Worm (Caenorhabditis elegans) whole organism, L1 larva: ENCODE data around the gene srh-297.

Experiments used
- C04F5.9 ChIP-seq: sonication (generic microtip); optimal IDR thresholded peaks from 2 replicates; lab custom pipeline; 2016; ENCODE audit warnings: missing genetic modification characterization, missing compliant biosample characterization
- C34B4.2 ChIP-seq: sonication (generic microtip); optimal IDR thresholded peaks from 2 replicates; lab custom pipeline; 2017; ENCODE audit warnings: mild to moderate bottlenecking, missing genetic modification characterization, missing compliant biosample characterization
- Y116A8C.19 ChIP-seq: sonication (generic microtip); optimal IDR thresholded peaks from 2 replicates; lab custom pipeline; 2016; ENCODE audit warnings: missing compliant biosample characterization, missing genetic modification characterization, borderline replicate concordance
- blmp-1 ChIP-seq: fragments of 150-350 bp; optimal IDR thresholded peaks from 2 replicates; lab custom pipeline; 2014; ENCODE audit warnings: missing biosample characterization, missing genetic modification characterization
- ceh-82 ChIP-seq, 3 experiments: fragments of 150-350 bp in 1 of 3; sonication (generic microtip) in 2 of 3; optimal IDR thresholded peaks; 2 replicates each; lab custom pipeline; 2014 to 2017; ENCODE audit warnings: missing biosample characterization in 3 of 3, missing genetic modification characterization in 3 of 3
- dpl-1 ChIP-seq, 3 experiments: fragments of 150-350 bp in 2 of 3; sonication (generic microtip) in 1 of 3; optimal IDR thresholded peaks; 2 replicates each; lab custom pipeline; 2014 to 2017; ENCODE audit warnings: missing biosample characterization in 3 of 3, missing genetic modification characterization in 3 of 3, missing genetic modification reagents in 3 of 3
- efl-1 ChIP-seq, 4 experiments: fragments of 150-350 bp; optimal IDR thresholded peaks in 3 of 4; peaks in 1 of 4; 1 replicate in 1 of 4; 2 replicates in 3 of 4; lab custom pipeline; 2014; ENCODE audit warnings: missing biosample characterization in 2 of 4, missing genetic modification characterization in 2 of 4, missing genetic modification reagents in 2 of 4
- ets-5 ChIP-seq: fragments of 200-800 bp; sonication (Bioruptor generic); IDR thresholded peaks from 2 replicates; pipeline ENCODE4 v1.3.6; 2022; ENCODE audit warnings: missing genetic modification characterization, missing compliant biosample characterization
- fkh-4 ChIP-seq: sonication (generic microtip); optimal IDR thresholded peaks from 2 replicates; lab custom pipeline; 2016; ENCODE audit warnings: missing compliant biosample characterization, missing genetic modification characterization, borderline replicate concordance
- fkh-8 ChIP-seq: sonication (generic microtip); optimal IDR thresholded peaks from 2 replicates; lab custom pipeline; 2016; ENCODE audit warnings: mild to moderate bottlenecking, missing genetic modification characterization, missing compliant biosample characterization
- grh-1 ChIP-seq: fragments of 200-800 bp; sonication (Bioruptor generic); IDR thresholded peaks from 2 replicates; pipeline ENCODE4 v1.3.6; 2022; ENCODE audit warnings: missing genetic modification reagents, missing genetic modification characterization, missing compliant biosample characterization
- hlh-4 ChIP-seq: sonication (generic microtip); optimal IDR thresholded peaks from 2 replicates; lab custom pipeline; 2016; ENCODE audit warnings: mild to moderate bottlenecking, missing genetic modification characterization, missing compliant biosample characterization
- irx-1 ChIP-seq: sonication (generic microtip); optimal IDR thresholded peaks from 2 replicates; lab custom pipeline; 2016; ENCODE audit warnings: missing genetic modification characterization, missing compliant biosample characterization
- isw-1 ChIP-seq: fragments of 200-800 bp; sonication (Bioruptor generic); IDR thresholded peaks from 2 replicates; pipeline ENCODE4 v1.3.6; 2022; ENCODE audit warnings: missing genetic modification characterization, missing compliant biosample characterization
- lin-13 ChIP-seq: fragments of 150-350 bp; optimal IDR thresholded peaks from 2 replicates; lab custom pipeline; 2014; ENCODE audit warnings: missing biosample characterization, missing genetic modification reagents, missing genetic modification characterization
- lin-14 ChIP-seq: fragments of 200-800 bp; sonication (Bioruptor generic); optimal IDR thresholded peaks from 2 replicates; lab custom pipeline; 2018; ENCODE audit warnings: mild to moderate bottlenecking, missing genetic modification characterization, moderate library complexity, missing compliant biosample characterization
- lin-35 ChIP-seq, 2 experiments: fragments of 150-350 bp; optimal IDR thresholded peaks; 2 replicates each; lab custom pipeline; 2014; ENCODE audit warnings: missing biosample characterization in 2 of 2, missing genetic modification characterization in 2 of 2, missing genetic modification reagents in 2 of 2
- lin-39 ChIP-seq: fragments of 150-350 bp; optimal IDR thresholded peaks from 2 replicates; lab custom pipeline; 2014; ENCODE audit warnings: missing biosample characterization, missing genetic modification reagents, missing genetic modification characterization
- lir-3 ChIP-seq: sonication (generic microtip); optimal IDR thresholded peaks from 2 replicates; lab custom pipeline; 2016; ENCODE audit warnings: mild to moderate bottlenecking, missing genetic modification characterization, moderate library complexity, missing compliant biosample characterization; ENCODE audit not compliant: poor library complexity
- lsy-2 ChIP-seq, 2 experiments: fragments of 150-350 bp; optimal IDR thresholded peaks; 2 replicates each; lab custom pipeline; 2014; ENCODE audit warnings: missing biosample characterization in 2 of 2, missing genetic modification characterization in 2 of 2
- mab-9 ChIP-seq: fragments of 200-800 bp; sonication (Bioruptor generic); IDR thresholded peaks from 2 replicates; pipeline ENCODE4 v1.3.6; 2022; ENCODE audit warnings: missing genetic modification reagents, missing genetic modification characterization, missing compliant biosample characterization
- mef-2 ChIP-seq: fragments of 150-350 bp; optimal IDR thresholded peaks from 2 replicates; lab custom pipeline; 2014; ENCODE audit warnings: missing biosample characterization, missing genetic modification characterization
- mep-1 ChIP-seq: fragments of 150-350 bp; optimal IDR thresholded peaks from 2 replicates; lab custom pipeline; 2014; ENCODE audit warnings: missing biosample characterization, missing genetic modification characterization
- nhr-12 ChIP-seq: sonication (generic microtip); optimal IDR thresholded peaks from 2 replicates; lab custom pipeline; 2017; ENCODE audit warnings: missing biosample characterization, missing genetic modification characterization
- nhr-20 ChIP-seq: sonication (generic microtip); optimal IDR thresholded peaks from 2 replicates; lab custom pipeline; 2016; ENCODE audit warnings: mild to moderate bottlenecking, missing genetic modification characterization, missing compliant biosample characterization
- nhr-28 ChIP-seq: fragments of 150-350 bp; optimal IDR thresholded peaks from 2 replicates; lab custom pipeline; 2014; ENCODE audit warnings: missing biosample characterization, missing genetic modification characterization
- nhr-47 ChIP-seq: sonication (generic microtip); optimal IDR thresholded peaks from 2 replicates; lab custom pipeline; 2016; ENCODE audit warnings: mild to moderate bottlenecking, missing genetic modification characterization, moderate library complexity, missing compliant biosample characterization
- nhr-84 ChIP-seq: sonication (generic microtip); optimal IDR thresholded peaks from 2 replicates; lab custom pipeline; 2017; ENCODE audit warnings: missing biosample characterization, missing genetic modification characterization
- nhr-85 ChIP-seq: sonication (generic microtip); peaks from one replicate; lab custom pipeline; 2016; ENCODE audit warnings: missing genetic modification characterization, inconsistent platforms, missing compliant biosample characterization
- nhr-90 ChIP-seq: sonication (generic microtip); optimal IDR thresholded peaks from 2 replicates; lab custom pipeline; 2016; ENCODE audit warnings: mild to moderate bottlenecking, missing genetic modification characterization, missing compliant biosample characterization; ENCODE audit not compliant: poor library complexity
- rnt-1 ChIP-seq: sonication (generic microtip); optimal IDR thresholded peaks from 2 replicates; lab custom pipeline; 2016; ENCODE audit warnings: mild to moderate bottlenecking, missing genetic modification characterization, moderate library complexity, missing compliant biosample characterization
- snu-23 ChIP-seq: sonication (generic microtip); optimal IDR thresholded peaks from 2 replicates; lab custom pipeline; 2016; ENCODE audit warnings: missing genetic modification characterization, missing compliant biosample characterization
- sox-4 ChIP-seq: sonication (generic microtip); optimal IDR thresholded peaks from 2 replicates; lab custom pipeline; 2016; ENCODE audit warnings: missing genetic modification characterization, missing compliant biosample characterization
- sptf-1 ChIP-seq: fragments of 150-350 bp; optimal IDR thresholded peaks from 2 replicates; lab custom pipeline; 2014; ENCODE audit warnings: missing biosample characterization, missing genetic modification characterization
- swsn-7 ChIP-seq: sonication (generic microtip); optimal IDR thresholded peaks from 2 replicates; lab custom pipeline; 2016; ENCODE audit warnings: missing genetic modification characterization, missing compliant biosample characterization
- tbx-2 ChIP-seq: sonication (generic microtip); optimal IDR thresholded peaks from 2 replicates; lab custom pipeline; 2016; ENCODE audit warnings: missing genetic modification characterization, missing compliant biosample characterization
- unc-62 ChIP-seq: fragments of 150-350 bp; optimal IDR thresholded peaks from 2 replicates; lab custom pipeline; 2014; ENCODE audit warnings: missing biosample characterization, missing genetic modification reagents, missing genetic modification characterization
- xbp-1 ChIP-seq: sonication (generic microtip); optimal IDR thresholded peaks from 2 replicates; lab custom pipeline; 2016; ENCODE audit warnings: missing genetic modification characterization, missing compliant biosample characterization
- zip-4 ChIP-seq: fragments of 200-800 bp; sonication (Bioruptor generic); optimal IDR thresholded peaks from 2 replicates; lab custom pipeline; 2018; ENCODE audit warnings: mild to moderate bottlenecking, missing genetic modification characterization, moderate library complexity, missing compliant biosample characterization
- ztf-11 ChIP-seq, 2 experiments: sonication (generic microtip); optimal IDR thresholded peaks; 2 replicates each; lab custom pipeline; 2016 to 2017; ENCODE audit warnings: missing genetic modification characterization in 2 of 2, missing biosample characterization in 1 of 2, missing compliant biosample characterization in 1 of 2
- ztf-4 ChIP-seq: fragments of 150-350 bp; optimal IDR thresholded peaks from 2 replicates; lab custom pipeline; 2014; ENCODE audit warnings: missing biosample characterization, missing genetic modification characterization

Gene srh-297

DNA sequence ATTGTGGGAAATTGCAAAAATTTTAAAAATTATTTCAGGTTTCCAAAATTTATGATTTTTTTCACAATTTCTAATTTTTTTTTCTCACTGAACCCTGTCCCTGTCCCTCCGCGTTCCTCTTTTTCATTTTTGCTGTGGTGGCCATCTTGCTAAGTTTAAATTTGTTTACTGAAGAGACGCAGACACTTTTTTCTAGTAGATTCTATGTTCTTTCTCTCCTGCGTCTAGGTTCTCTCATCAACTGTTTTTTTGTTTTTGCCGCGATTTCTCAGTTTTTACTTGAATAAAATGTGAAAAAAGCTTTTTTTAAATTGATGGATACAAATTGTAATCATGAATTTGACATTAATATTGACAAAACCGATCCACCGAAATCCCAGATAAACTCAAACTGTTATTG lies 21.1 kb downstream of the srh-297 start, which contains the start of gene ZC239.6:
ZC239.6 (plus strand) TSS at position 381 of the 400 bp plus-strand sequence.
- TF ChIP-seq lin-14 (GFP tag; lab: Kevin White, UChicago) = peak; percentile 69
- no peak for TF ChIP-seq sox-4
- peak; percentile 39 to 42 for TF ChIP-seq efl-1 (optimal IDR thresholded peaks at IDR 0.05; lab: Kevin White, UChicago)
- TF ChIP-seq efl-1 (GFP tag; optimal IDR thresholded peaks at IDR 0.05 in 1 of 2; lab: Kevin White, UChicago) = peak; percentile 41 to 84
- TF ChIP-seq xbp-1 (tag; lab: Kevin White, UChicago) = peak; percentile 16
- no peak for TF ChIP-seq tbx-2 (tag; lab: Kevin White, UChicago)
- TF ChIP-seq C04F5.9 (tag; lab: Kevin White, UChicago) = no peak
- TF ChIP-seq ztf-11 (tag; optimal IDR thresholded peaks at IDR 0.05; lab: Kevin White, UChicago) = no peak
- peak; percentile 46 for TF ChIP-seq nhr-85 (tag; lab: Kevin White, UChicago)
- peak; percentile 43 for TF ChIP-seq swsn-7 (tag; lab: Kevin White, UChicago)
- TF ChIP-seq lsy-2 (tag; optimal IDR thresholded peaks at IDR 0.05; lab: Kevin White, UChicago) = peak; percentile 23 to 51
- TF ChIP-seq rnt-1 (tag; lab: Kevin White, UChicago) = peak; percentile 53
- no peak for TF ChIP-seq lin-13
- no peak for TF ChIP-seq ets-5 (GFP tag; lab: Robert Waterston, UW)
- peak in 1 of 3 experiments; percentile 5 for TF ChIP-seq ceh-82 (tag; optimal IDR thresholded peaks at IDR 0.05; lab: Kevin White, UChicago)
- peak; percentile 17 for TF ChIP-seq nhr-47 (tag; lab: Kevin White, UChicago)
- TF ChIP-seq mep-1 (tag; lab: Kevin White, UChicago) = peak; percentile 27
- peak in 2 of 3 experiments; percentile 4 to 42 for TF ChIP-seq dpl-1 (GFP tag; optimal IDR thresholded peaks at IDR 0.05; lab: Kevin White, UChicago)
- TF ChIP-seq nhr-84 (tag; lab: Kevin White, UChicago) = no peak
- TF ChIP-seq nhr-20 (tag; lab: Kevin White, UChicago) = peak; percentile 50
- peak in 1 of 2 experiments; percentile 8 for TF ChIP-seq lin-35 (GFP tag; optimal IDR thresholded peaks at IDR 0.05; lab: Kevin White, UChicago)
- no peak for TF ChIP-seq irx-1 (tag; lab: Kevin White, UChicago)
- TF ChIP-seq lin-39 = no peak
- TF ChIP-seq snu-23 (GFP tag; lab: Kevin White, UChicago) = peak; percentile 68
- TF ChIP-seq ztf-4 (tag; lab: Kevin White, UChicago) = no peak
- TF ChIP-seq nhr-90 (tag; lab: Kevin White, UChicago) = no peak
- peak; percentile 17 for TF ChIP-seq blmp-1 (tag; lab: Kevin White, UChicago)

DNA sequence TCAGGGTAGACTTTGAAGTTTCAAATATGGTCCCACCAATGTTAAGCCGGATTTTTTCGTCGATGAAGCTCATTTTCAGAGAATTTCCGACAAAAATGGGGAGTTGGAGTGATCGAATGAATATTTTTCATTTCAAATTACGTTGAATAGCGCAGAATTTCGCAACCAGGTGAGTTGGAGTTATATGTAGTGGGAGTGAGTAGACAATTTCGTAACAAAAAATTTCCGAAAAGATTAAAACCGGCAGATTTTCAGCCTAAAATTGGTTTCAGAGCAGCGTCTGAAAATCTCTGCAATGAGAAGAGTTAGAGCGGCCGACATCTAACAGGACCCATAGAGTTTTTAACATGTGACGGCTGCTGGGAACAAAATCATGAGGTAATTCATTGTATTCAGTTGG lies 21.6 kb downstream of the srh-297 start, which contains the start of gene sdz-35:
sdz-35 (minus strand) TSS at position 101 of the 400 bp plus-strand sequence.
- no peak for TF ChIP-seq dpl-1 (GFP tag; optimal IDR thresholded peaks at IDR 0.05; lab: Kevin White, UChicago)
- TF ChIP-seq lir-3 (tag; lab: Kevin White, UChicago) = no peak
- TF ChIP-seq sptf-1 (tag; lab: Kevin White, UChicago) = no peak
- TF ChIP-seq grh-1 (GFP tag; lab: Robert Waterston, UW) = no peak
- no peak for TF ChIP-seq mab-9
- no peak for TF ChIP-seq nhr-12
- no peak for TF ChIP-seq mef-2 (tag; lab: Kevin White, UChicago)
- no peak for TF ChIP-seq isw-1
- no peak for TF ChIP-seq hlh-4
- TF ChIP-seq unc-62 (GFP tag; lab: Kevin White, UChicago) = no peak
- TF ChIP-seq fkh-8 = no peak
- no peak for TF ChIP-seq C34B4.2 (tag; lab: Kevin White, UChicago)
- no peak for TF ChIP-seq zip-4 (GFP tag; lab: Kevin White, UChicago)
- no peak for TF ChIP-seq fkh-4 (tag; lab: Kevin White, UChicago)
- no peak for TF ChIP-seq mep-1 (tag; lab: Kevin White, UChicago)
- no peak for TF ChIP-seq lsy-2 (tag; optimal IDR thresholded peaks at IDR 0.05; lab: Kevin White, UChicago)
- TF ChIP-seq nhr-28 (tag; lab: Kevin White, UChicago) = no peak
- TF ChIP-seq Y116A8C.19 (tag; lab: Kevin White, UChicago) = no peak
